Worm (Caenorhabditis elegans) whole organism, L4 larva: ENCODE measurements around the gene mtr-4.

ENCODE experiments used
- F26F4.8 ChIP-seq: fragments of 200-800 bp; sonication (Bioruptor generic); conservative IDR thresholded peaks from 2 replicates; pipeline ENCODE4 v1.3.6; 2022; ENCODE audit warnings: missing genetic modification characterization, missing compliant biosample characterization
- F37D6.2 ChIP-seq: sonication (generic microtip); optimal IDR thresholded peaks from 2 replicates; lab custom pipeline; 2016; ENCODE audit warnings: mild to moderate bottlenecking, missing genetic modification characterization, missing compliant biosample characterization
- F49E8.2 ChIP-seq: sonication (generic microtip); optimal IDR thresholded peaks from 2 replicates; lab custom pipeline; 2016; ENCODE audit warnings: missing compliant biosample characterization, mild to moderate bottlenecking, missing genetic modification characterization, borderline replicate concordance
- Y48G9A.11 ChIP-seq: fragments of 200-800 bp; sonication (Bioruptor generic); IDR thresholded peaks from 2 replicates; pipeline ENCODE4 v1.3.6; 2022; ENCODE audit warnings: missing genetic modification reagents, missing genetic modification characterization, missing compliant biosample characterization
- Y75B8A.6 ChIP-seq: fragments of 200-800 bp; sonication (Bioruptor generic); IDR thresholded peaks from 2 replicates; pipeline ENCODE4 v1.3.6; 2022; ENCODE audit warnings: missing genetic modification reagents, missing genetic modification characterization, missing compliant biosample characterization
- aha-1 ChIP-seq: fragments of 150-350 bp; peaks from one replicate; lab custom pipeline; 2014; ENCODE audit warnings: missing biosample characterization, missing genetic modification characterization
- attf-4 ChIP-seq: sonication (generic microtip); optimal IDR thresholded peaks from 3 replicates; lab custom pipeline; 2017; ENCODE audit warnings: missing biosample characterization, missing genetic modification characterization
- ceh-20 ChIP-seq: fragments of 200-800 bp; sonication (Bioruptor generic); IDR thresholded peaks from 2 replicates; pipeline ENCODE4 v1.3.6; 2022; ENCODE audit warnings: missing genetic modification reagents, missing genetic modification characterization, missing compliant biosample characterization
- ceh-28 ChIP-seq: fragments of 150-350 bp; optimal IDR thresholded peaks from 2 replicates; lab custom pipeline; 2014; ENCODE audit warnings: missing biosample characterization, missing genetic modification reagents, missing genetic modification characterization
- ctbp-1 ChIP-seq: fragments of 200-800 bp; sonication (Bioruptor generic); IDR thresholded peaks from 2 replicates; pipeline ENCODE4 v1.3.6; 2022; ENCODE audit warnings: missing genetic modification reagents, missing genetic modification characterization, missing compliant biosample characterization
- daf-8 ChIP-seq: fragments of 200-800 bp; sonication (Bioruptor generic); IDR thresholded peaks from 2 replicates; pipeline ENCODE4 v1.3.6; 2022; ENCODE audit warnings: missing genetic modification characterization, missing compliant biosample characterization
- dmd-9 ChIP-seq: fragments of 200-800 bp; sonication (Bioruptor generic); IDR thresholded peaks from 2 replicates; pipeline ENCODE4 v1.3.6; 2022; ENCODE audit warnings: missing genetic modification reagents, missing genetic modification characterization, missing compliant biosample characterization
- dve-1 ChIP-seq: sonication (generic microtip); optimal IDR thresholded peaks from 2 replicates; lab custom pipeline; 2017; ENCODE audit warnings: antibody characterized with exemption, mild to moderate bottlenecking, missing genetic modification characterization, missing compliant biosample characterization; ENCODE audit not compliant: insufficient read depth
- egl-27 ChIP-seq: sonication (generic microtip); optimal IDR thresholded peaks from 3 replicates; lab custom pipeline; 2017; ENCODE audit warnings: missing biosample characterization, missing genetic modification reagents, missing genetic modification characterization
- egl-43 ChIP-seq: fragments of 200-800 bp; sonication (Bioruptor generic); IDR thresholded peaks from 2 replicates; pipeline ENCODE4 v1.3.6; 2022; ENCODE audit warnings: missing genetic modification reagents, missing genetic modification characterization, missing compliant biosample characterization
- hif-1 ChIP-seq, 2 experiments: sonication (generic microtip); optimal IDR thresholded peaks; 2 replicates each; lab custom pipeline; 2016 to 2017; ENCODE audit warnings: missing compliant biosample characterization in 2 of 2, missing genetic modification characterization in 2 of 2, missing genetic modification reagents in 2 of 2, missing genotype in 2 of 2, mild to moderate bottlenecking in 1 of 2
- jun-1 ChIP-seq: fragments of 150-350 bp; optimal IDR thresholded peaks from 2 replicates; lab custom pipeline; 2014; ENCODE audit warnings: missing biosample characterization, missing genetic modification reagents, missing genetic modification characterization
- lim-7 ChIP-seq: fragments of 200-800 bp; sonication (Bioruptor generic); IDR thresholded peaks from 2 replicates; pipeline ENCODE4 v1.3.6; 2022; ENCODE audit warnings: missing genetic modification characterization, missing compliant biosample characterization
- lin-15B ChIP-seq: fragments of 150-350 bp; sonication (generic microtip); optimal IDR thresholded peaks from 3 replicates; lab custom pipeline; 2014; ENCODE audit warnings: missing biosample characterization, missing genetic modification characterization
- lin-29 ChIP-seq: fragments of 200-800 bp; sonication (Bioruptor generic); IDR thresholded peaks from 2 replicates; pipeline ENCODE4 v1.3.6; 2022; ENCODE audit warnings: missing genetic modification reagents, missing genetic modification characterization, missing compliant biosample characterization
- madf-9 ChIP-seq: fragments of 200-800 bp; sonication (Bioruptor generic); conservative IDR thresholded peaks from 2 replicates; pipeline ENCODE4 v1.3.6; 2022; ENCODE audit warnings: missing genetic modification reagents, missing genetic modification characterization, missing compliant biosample characterization
- mdt-29 ChIP-seq: fragments of 200-800 bp; sonication (Bioruptor generic); IDR thresholded peaks from 2 replicates; pipeline ENCODE4 v1.3.6; 2022; ENCODE audit warnings: missing genetic modification reagents, missing genetic modification characterization, missing compliant biosample characterization
- nhr-10 ChIP-seq: fragments of 150-350 bp; optimal IDR thresholded peaks from 2 replicates; lab custom pipeline; 2014; ENCODE audit warnings: missing biosample characterization, missing genetic modification characterization
- nhr-237 ChIP-seq: sonication (generic microtip); optimal IDR thresholded peaks from 2 replicates; lab custom pipeline; 2017; ENCODE audit warnings: missing biosample characterization, missing genetic modification characterization
- nhr-25 ChIP-seq: sonication (generic microtip); optimal IDR thresholded peaks from 2 replicates; lab custom pipeline; 2017; ENCODE audit warnings: missing genetic modification characterization, mild to moderate bottlenecking, missing compliant biosample characterization, antibody characterized with exemption, moderate library complexity, borderline replicate concordance; ENCODE audit not compliant: insufficient read depth
- nhr-42 ChIP-seq: fragments of 200-800 bp; sonication (Bioruptor generic); IDR thresholded peaks from 2 replicates; pipeline ENCODE4 v1.3.6; 2022; ENCODE audit warnings: missing genetic modification characterization, missing compliant biosample characterization
- nhr-77 ChIP-seq: fragments of 150-350 bp; optimal IDR thresholded peaks from 2 replicates; lab custom pipeline; 2014; ENCODE audit warnings: missing biosample characterization, missing genetic modification characterization
- pha-4 ChIP-seq, 2 experiments: fragments of 150-350 bp in 1 of 2; fragments of 200-800 bp in 1 of 2; sonication (Bioruptor generic) in 1 of 2; IDR thresholded peaks in 1 of 2; optimal IDR thresholded peaks in 1 of 2; 2 replicates each; pipeline versions ENCODE4 v1.3.6 to Lab custom; 2014 to 2022; ENCODE audit warnings: missing genetic modification characterization in 2 of 2, missing genetic modification reagents in 2 of 2, missing biosample characterization in 1 of 2, missing compliant biosample characterization in 1 of 2
- php-3 ChIP-seq: fragments of 200-800 bp; sonication (Bioruptor generic); IDR thresholded peaks from 2 replicates; pipeline ENCODE4 v1.3.6; 2022; ENCODE audit warnings: missing genetic modification reagents, missing genetic modification characterization, missing compliant biosample characterization
- set-16 ChIP-seq: fragments of 200-800 bp; sonication (Bioruptor generic); IDR thresholded peaks from 2 replicates; pipeline ENCODE4 v1.3.6; 2022; ENCODE audit warnings: missing genetic modification reagents, missing genetic modification characterization, missing compliant biosample characterization
- skn-1 ChIP-seq: fragments of 150-350 bp; optimal IDR thresholded peaks from 2 replicates; lab custom pipeline; 2014; ENCODE audit warnings: missing biosample characterization, missing genetic modification characterization
- snpc-1.2 ChIP-seq: fragments of 200-800 bp; sonication (Bioruptor generic); IDR thresholded peaks from 2 replicates; pipeline ENCODE4 v1.3.6; 2022; ENCODE audit warnings: missing genetic modification reagents, missing genetic modification characterization, missing compliant biosample characterization
- tag-97 ChIP-seq: fragments of 200-800 bp; sonication (Bioruptor generic); IDR thresholded peaks from 2 replicates; pipeline ENCODE4 v1.3.6; 2022; ENCODE audit warnings: missing genetic modification characterization, missing compliant biosample characterization
- tra-1 ChIP-seq: fragments of 200-800 bp; sonication (Bioruptor generic); IDR thresholded peaks from 2 replicates; pipeline ENCODE4 v1.3.6; 2022; ENCODE audit warnings: missing genetic modification reagents, missing genetic modification characterization, missing compliant biosample characterization
- unc-130 ChIP-seq: sonication (generic microtip); optimal IDR thresholded peaks from 2 replicates; lab custom pipeline; 2016; ENCODE audit warnings: missing genetic modification reagents, missing genetic modification characterization, missing compliant biosample characterization
- unc-62 ChIP-seq, 3 experiments: fragments of 150-350 bp in 1 of 3; sonication (generic microtip); optimal IDR thresholded peaks in 2 of 3; peaks in 1 of 3; 1 replicate in 1 of 3; 2 replicates in 2 of 3; lab custom pipeline; 2014 to 2017; ENCODE audit warnings: missing biosample characterization in 3 of 3, missing genetic modification characterization in 3 of 3, missing genetic modification reagents in 3 of 3, missing genotype in 1 of 3
- zag-1 ChIP-seq: fragments of 150-350 bp; optimal IDR thresholded peaks from 2 replicates; lab custom pipeline; 2014; ENCODE audit warnings: missing biosample characterization, missing genetic modification characterization
- ztf-11 ChIP-seq: fragments of 150-350 bp; optimal IDR thresholded peaks from 2 replicates; lab custom pipeline; 2014; ENCODE audit warnings: missing biosample characterization, missing genetic modification characterization

mtr-4 gene

ce11 chrIV:9867915-9868314 lies 42.4 kb downstream of the mtr-4 start (continued):
- no peak for TF ChIP-seq Y48G9A.11 (GFP tag; lab: Robert Waterston, UW)
- TF ChIP-seq dmd-9 (GFP tag; lab: Robert Waterston, UW) = no peak
- peak; percentile 12 for TF ChIP-seq nhr-77 (tag; lab: Kevin White, UChicago)
- TF ChIP-seq nhr-42 (GFP tag; lab: Robert Waterston, UW) = no peak
- TF ChIP-seq tag-97 (GFP tag; lab: Robert Waterston, UW) = no peak
- no peak for TF ChIP-seq lin-15B (tag; lab: Kevin White, UChicago)
- TF ChIP-seq zag-1 (tag; lab: Kevin White, UChicago) = no peak
- no peak for TF ChIP-seq pha-4 (GFP tag; IDR thresholded peaks at IDR 0.05; lab: Robert Waterston, UW)
- no peak for TF ChIP-seq pha-4 (tag; optimal IDR thresholded peaks at IDR 0.05; lab: Kevin White, UChicago)
- TF ChIP-seq ceh-28 (tag; lab: Kevin White, UChicago) = no peak
- TF ChIP-seq F26F4.8 (GFP tag; lab: Robert Waterston, UW) = no peak
- TF ChIP-seq skn-1 (tag; lab: Kevin White, UChicago) = no peak
- no peak for TF ChIP-seq egl-43 (GFP tag; lab: Robert Waterston, UW)
- no peak for TF ChIP-seq egl-27 (tag; lab: Kevin White, UChicago)
- TF ChIP-seq dve-1 (tag; lab: Kevin White, UChicago) = peak; percentile 6
- TF ChIP-seq ztf-11 = no peak
- TF ChIP-seq hif-1 (tag; optimal IDR thresholded peaks at IDR 0.05; lab: Kevin White, UChicago) = no peak
- no peak for TF ChIP-seq madf-9
- TF ChIP-seq attf-4 (tag; lab: Kevin White, UChicago) = no peak
- TF ChIP-seq F37D6.2 (tag; lab: Kevin White, UChicago) = no peak
- TF ChIP-seq mdt-29 (GFP tag; lab: Robert Waterston, UW) = peak; percentile 90
- TF ChIP-seq nhr-237 = no peak
- TF ChIP-seq ceh-20 (GFP tag; lab: Robert Waterston, UW) = peak; percentile 58; the same call in 1 of the 2 replicates
- peak; percentile 24; the same call in 1 of the 2 replicates for TF ChIP-seq tra-1 (GFP tag; lab: Robert Waterston, UW)
- TF ChIP-seq aha-1 (tag; lab: Kevin White, UChicago) = peak; percentile 92
- TF ChIP-seq, all 104 proteins: peak for 26

- no peak for TF ChIP-seq ctbp-1
- no peak for TF ChIP-seq unc-130 (GFP tag; lab: Kevin White, UChicago)
- TF ChIP-seq php-3 (GFP tag; lab: Robert Waterston, UW) = no peak
- no peak for TF ChIP-seq set-16 (GFP tag; lab: Robert Waterston, UW)
- TF ChIP-seq lin-29 (GFP tag; lab: Robert Waterston, UW) = no peak
- no peak for TF ChIP-seq lim-7 (GFP tag; lab: Robert Waterston, UW)
- TF ChIP-seq, all 104 proteins: peak for 0
These were observed 43.9 kb downstream of the mtr-4 start for ce11 chrIV:9869344-9869743.

ce11 chrIV:9872210-9872609 lies 46.7 kb downstream of the mtr-4 start:
- TF ChIP-seq skn-1 (tag; lab: Kevin White, UChicago) (no peak), Y48G9A.11 (GFP tag; lab: Robert Waterston, UW) (no peak), nhr-25 (no peak), nhr-10 (tag; lab: Kevin White, UChicago) (no peak), aha-1 (tag; lab: Kevin White, UChicago) (no peak), attf-4 (tag; lab: Kevin White, UChicago) (no peak), daf-8 (GFP tag; lab: Robert Waterston, UW) (no peak), unc-130 (GFP tag; lab: Kevin White, UChicago) (no peak), F49E8.2 (no peak), Y75B8A.6 (GFP tag; lab: Robert Waterston, UW) (no peak), snpc-1.2 (GFP tag; lab: Robert Waterston, UW) (no peak), jun-1 (tag; lab: Kevin White, UChicago) (no peak), unc-62 (GFP tag; optimal IDR thresholded peaks at IDR 0.05 in 1 of 2; lab: Kevin White, UChicago) (no peak), unc-62 (tag; optimal IDR thresholded peaks at IDR 0.05; lab: Kevin White, UChicago) (no peak)
